Worm (Caenorhabditis elegans) whole organism, late embryonic: Measurements from ENCODE around the gene H38K22.7.

ENCODE experiments used
- C08G9.2 ChIP-seq: sonication (generic microtip); optimal IDR thresholded peaks from 2 replicates; lab custom pipeline; 2016; ENCODE audit warnings: mild to moderate bottlenecking, missing genetic modification characterization, moderate library complexity, missing compliant biosample characterization
- ama-1 ChIP-seq: fragments of 150-350 bp; optimal IDR thresholded peaks from 2 replicates; lab custom pipeline; 2014
- ceh-14 ChIP-seq: sonication (generic microtip); optimal IDR thresholded peaks from 2 replicates; lab custom pipeline; 2016; ENCODE audit warnings: missing genotype, missing genetic modification characterization, missing compliant biosample characterization
- ceh-19 ChIP-seq: fragments of 200-800 bp; sonication (Bioruptor generic); optimal IDR thresholded peaks from 2 replicates; lab custom pipeline; 2018; ENCODE audit warnings: mild to moderate bottlenecking, missing genetic modification characterization, missing compliant biosample characterization
- elt-2 ChIP-seq: sonication (generic microtip); optimal IDR thresholded peaks from 2 replicates; lab custom pipeline; 2016; ENCODE audit warnings: missing genetic modification reagents, missing genetic modification characterization, missing compliant biosample characterization
- hlh-13 ChIP-seq: fragments of 200-800 bp; sonication (Bioruptor generic); optimal IDR thresholded peaks from 2 replicates; lab custom pipeline; 2018; ENCODE audit warnings: mild to moderate bottlenecking, missing genetic modification characterization, missing compliant biosample characterization
- nhr-11 ChIP-seq: fragments of 150-350 bp; optimal IDR thresholded peaks from 2 replicates; lab custom pipeline; 2014; ENCODE audit warnings: missing biosample characterization, missing genetic modification characterization
- pag-3 ChIP-seq: sonication (generic microtip); optimal IDR thresholded peaks from 2 replicates; lab custom pipeline; 2016; ENCODE audit warnings: missing compliant biosample characterization, missing genetic modification characterization, borderline replicate concordance
- syd-9 ChIP-seq: sonication (generic microtip); optimal IDR thresholded peaks from 2 replicates; lab custom pipeline; 2016; ENCODE audit warnings: mild to moderate bottlenecking, missing genetic modification characterization, moderate library complexity, missing compliant biosample characterization
- unc-42 ChIP-seq: sonication (generic microtip); optimal IDR thresholded peaks from 2 replicates; lab custom pipeline; 2016; ENCODE audit warnings: missing genotype, missing genetic modification characterization, missing compliant biosample characterization

DNA sequence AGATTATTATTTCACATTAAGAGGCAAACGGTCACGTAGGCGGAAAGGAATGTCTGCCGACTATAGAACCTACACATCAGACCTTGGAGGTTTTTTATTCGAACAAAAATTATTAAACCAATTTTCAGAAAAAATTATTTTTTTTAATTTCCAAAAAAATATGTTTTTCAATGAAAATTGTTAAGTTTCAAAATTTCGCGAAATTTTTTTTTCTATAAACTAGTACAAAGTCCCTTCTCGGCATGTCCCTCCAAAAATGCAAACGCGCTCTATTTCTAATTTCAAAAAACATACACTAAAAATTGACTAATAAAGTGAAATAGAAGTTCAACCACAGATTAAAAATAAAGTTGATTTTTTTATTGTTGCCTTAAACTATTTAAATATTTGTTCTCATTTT is 43.5 kb downstream of the H38K22.7 start, which contains the start of gene ckb-1:
- TF ChIP-seq pag-3 (tag; lab: Kevin White, UChicago) (no peak), syd-9 (no peak), elt-2 (tag; lab: Kevin White, UChicago) (no peak), nhr-11 (tag; lab: Kevin White, UChicago) (no peak), ceh-14 (tag; lab: Kevin White, UChicago) (no peak), hlh-13 (GFP tag; lab: Kevin White, UChicago) (no peak), unc-42 (tag; lab: Kevin White, UChicago) (no peak), C08G9.2 (no peak), ceh-19 (GFP tag; lab: Kevin White, UChicago) (no peak), ama-1 (lab: Kevin White, UChicago) (no peak)
